Fruit fly (Drosophila melanogaster): Measurements from ENCODE around the gene Rubicon.
A peak's percentile ranks its signal among the peaks of the same experiment; 100 is the strongest.

Gene Rubicon

DNA sequence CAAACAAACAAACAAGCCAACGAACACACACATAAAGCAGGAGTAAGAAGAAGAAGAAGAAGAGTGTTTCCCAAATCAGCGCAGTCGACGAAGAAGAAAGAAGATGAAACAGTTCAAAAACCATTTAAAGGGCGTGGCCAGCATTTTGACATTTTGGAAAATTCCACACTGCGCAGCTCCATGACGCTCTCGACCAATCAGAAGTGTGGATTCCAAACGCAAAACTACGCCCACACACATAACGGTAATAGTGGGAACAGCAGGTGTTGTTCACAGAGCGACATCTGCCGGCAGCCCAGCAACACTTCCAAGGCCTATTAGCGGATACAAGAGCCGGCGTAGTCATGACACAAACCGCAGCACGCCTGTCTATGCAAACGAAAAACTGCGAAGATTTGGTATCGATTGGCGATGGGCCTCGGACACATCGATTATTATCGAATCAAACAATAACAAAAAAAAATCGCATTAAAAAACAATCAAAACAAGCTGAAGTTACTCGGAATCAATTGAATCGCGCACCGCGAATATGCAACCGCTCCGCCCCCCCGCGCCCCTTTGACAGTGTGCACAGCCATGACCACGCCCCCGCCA lies at the start of gene Rubicon (continued):
- peak; percentile 86 for TF ChIP-seq nom (GFP tag; optimal IDR thresholded peaks at IDR 0.05)
- no peak for TF ChIP-seq ara (GFP tag; IDR thresholded peaks at IDR 0.05)
- no peak for TF ChIP-seq Lpt (GFP tag; optimal IDR thresholded peaks at IDR 0.05)
- TF ChIP-seq NfI (GFP tag; optimal IDR thresholded peaks at IDR 0.05), result peak; percentile 63
- peak; percentile 4 for TF ChIP-seq zfh2 (GFP tag; optimal IDR thresholded peaks at IDR 0.05)
- no peak for TF ChIP-seq CG13123 (GFP tag; optimal IDR thresholded peaks at IDR 0.05)
- TF ChIP-seq aop (GFP tag; IDR thresholded peaks at IDR 0.05), result no peak
- TF ChIP-seq CG15269 (tag; optimal IDR thresholded peaks at IDR 0.05), result peak; percentile 11
- TF ChIP-seq Aef1 (GFP tag; IDR thresholded peaks at IDR 0.05), result no peak
- TF ChIP-seq CG10267 (tag; optimal IDR thresholded peaks at IDR 0.05), result peak; percentile 77
- TF ChIP-seq dmrt11E (tag; optimal IDR thresholded peaks at IDR 0.05), result peak; percentile 45
- TF ChIP-seq onecut (GFP tag; IDR thresholded peaks at IDR 0.05), result peak; percentile 52
- peak; percentile 58 for TF ChIP-seq CG9797 (GFP tag; optimal IDR thresholded peaks at IDR 0.05)
- no peak for TF ChIP-seq CG18476 (GFP tag; optimal IDR thresholded peaks at IDR 0.05)
- TF ChIP-seq dan (GFP tag; IDR thresholded peaks at IDR 0.05), result no peak
- peak; percentile 75 for TF ChIP-seq ato (GFP tag; IDR thresholded peaks at IDR 0.05; ENCODE audit: partially characterized antibody)
- TF ChIP-seq CG10462 (GFP tag; optimal IDR thresholded peaks at IDR 0.05), result peak; percentile 96
- peak; percentile 20 for TF ChIP-seq PHDP (tag; optimal IDR thresholded peaks at IDR 0.05)
- no peak for TF ChIP-seq CG31441 (GFP tag; IDR thresholded peaks at IDR 0.05)
- TF ChIP-seq Optix (GFP tag; IDR thresholded peaks at IDR 0.05), result peak; percentile 20; the same call in 1 of the 3 replicates
- peak; percentile 7 for TF ChIP-seq Mad (GFP tag; optimal IDR thresholded peaks at IDR 0.05)
- TF ChIP-seq NC2α (GFP tag; optimal IDR thresholded peaks at IDR 0.05), result no peak
- TF ChIP-seq CG4360 (GFP tag; IDR thresholded peaks at IDR 0.05), result no peak
- TF ChIP-seq gro (GFP tag; optimal IDR thresholded peaks at IDR 0.05), result peak; percentile 10
- peak; percentile 74 for TF ChIP-seq vnd (GFP tag; IDR thresholded peaks at IDR 0.05; ENCODE audit: partially characterized antibody)
- TF ChIP-seq CG1529 (GFP tag; optimal IDR thresholded peaks at IDR 0.05), result no peak
- peak; percentile 18 for TF ChIP-seq ATbp (GFP tag; optimal IDR thresholded peaks at IDR 0.05)
- TF ChIP-seq rib (GFP tag; IDR thresholded peaks at IDR 0.05), result no peak
- TF ChIP-seq lola (GFP tag; optimal IDR thresholded peaks at IDR 0.05), result no peak
- no peak for TF ChIP-seq schlank (tag; optimal IDR thresholded peaks at IDR 0.05)
- TF ChIP-seq mld (GFP tag; IDR thresholded peaks at IDR 0.05; ENCODE audit: partially characterized antibody), result peak; percentile 48; the same call in 2 of the 3 replicates
- TF ChIP-seq Dek (tag; optimal IDR thresholded peaks at IDR 0.05), result peak; percentile 48
- no peak for TF ChIP-seq Hr39 (optimal IDR thresholded peaks at IDR 0.05)
- no peak for TF ChIP-seq CG16815 (GFP tag; optimal IDR thresholded peaks at IDR 0.05)
- TF ChIP-seq seq (GFP tag; IDR thresholded peaks at IDR 0.05), result no peak
- peak; percentile 26 for TF ChIP-seq lilli (GFP tag; optimal IDR thresholded peaks at IDR 0.05)
- TF ChIP-seq CG11093 (GFP tag; IDR thresholded peaks at IDR 0.05), result no peak
- no peak for TF ChIP-seq zf30C (GFP tag; optimal IDR thresholded peaks at IDR 0.05)
- no peak for TF ChIP-seq usp (GFP tag; optimal IDR thresholded peaks at IDR 0.05)
- peak; percentile 17 for TF ChIP-seq CG9727 (GFP tag; optimal IDR thresholded peaks at IDR 0.05)
- no peak for TF ChIP-seq ham (GFP tag; IDR thresholded peaks at IDR 0.05)
- TF ChIP-seq CG3726 (GFP tag; IDR thresholded peaks at IDR 0.05), result no peak
- peak; percentile 31 for TF ChIP-seq nerfin-1 (tag; optimal IDR thresholded peaks at IDR 0.05)
- TF ChIP-seq jumu (GFP tag; optimal IDR thresholded peaks at IDR 0.05), result no peak
- peak; percentile 11 for TF ChIP-seq fd102C (GFP tag; optimal IDR thresholded peaks at IDR 0.05)
- no peak for TF ChIP-seq CG12236 (GFP tag; optimal IDR thresholded peaks at IDR 0.05)
- peak; percentile 66 for TF ChIP-seq Myb (GFP tag; optimal IDR thresholded peaks at IDR 0.05)
- TF ChIP-seq CG6175 (GFP tag; IDR thresholded peaks at IDR 0.05), result no peak
- no peak for TF ChIP-seq CG8478 (optimal IDR thresholded peaks at IDR 0.05)
- TF ChIP-seq sim (GFP tag; IDR thresholded peaks at IDR 0.05), result no peak
- peak; percentile 5 for TF ChIP-seq Mes4 (GFP tag; optimal IDR thresholded peaks at IDR 0.05)
- no peak for TF ChIP-seq BtbVII (GFP tag; optimal IDR thresholded peaks at IDR 0.05)
